Fruit fly (Drosophila melanogaster) whole organism, prepupa: Measurements from ENCODE around the gene Wdr59.
A peak's percentile ranks its signal among the peaks of the same experiment; 100 is the strongest.

Experiments
- Blimp-1 ChIP-seq: fragments of 200-800 bp; sonication (Bioruptor generic); optimal IDR thresholded peaks from 3 replicates; lab custom pipeline; 2017; ENCODE audit warnings: missing biosample characterization, missing genetic modification characterization, mild to moderate bottlenecking, moderate library complexity, missing genetic modification reagents
- CG10669 ChIP-seq: fragments of 200-800 bp; sonication (Bioruptor generic); optimal IDR thresholded peaks from 3 replicates; lab custom pipeline; 2018; ENCODE audit warnings: missing biosample characterization, mild to moderate bottlenecking, missing genetic modification characterization, moderate library complexity
- CG11902 ChIP-seq: fragments of 200-800 bp; sonication (Bioruptor generic); optimal IDR thresholded peaks from 3 replicates; lab custom pipeline; 2016; ENCODE audit warnings: missing biosample characterization, missing genetic modification characterization
- CG15336 ChIP-seq: fragments of 200-800 bp; sonication (Bioruptor generic); IDR thresholded peaks from 2 replicates; pipeline ENCODE4 v1.3.6; 2022; ENCODE audit warnings: missing biosample characterization, missing genetic modification characterization
- CG3032 ChIP-seq: fragments of 200-800 bp; optimal IDR thresholded peaks from 2 replicates; lab custom pipeline; 2019; ENCODE audit warnings: missing biosample characterization, mild to moderate bottlenecking, missing genetic modification characterization, moderate library complexity
- CG31627 ChIP-seq: fragments of 200-800 bp; sonication (Bioruptor generic); optimal IDR thresholded peaks from 3 replicates; lab custom pipeline; 2016; ENCODE audit warnings: missing biosample characterization, missing genetic modification characterization
- CG32006 ChIP-seq: fragments of 200-800 bp; sonication (Bioruptor generic); optimal IDR thresholded peaks from 3 replicates; lab custom pipeline; 2017; ENCODE audit warnings: missing biosample characterization, mild to moderate bottlenecking, missing genetic modification characterization
- CG34406 ChIP-seq: fragments of 200-800 bp; sonication (Bioruptor generic); optimal IDR thresholded peaks from 3 replicates; lab custom pipeline; 2016; ENCODE audit warnings: missing biosample characterization, missing genetic modification characterization
- CG3919 ChIP-seq: fragments of 200-800 bp; sonication (Bioruptor generic); optimal IDR thresholded peaks from 3 replicates; lab custom pipeline; 2016; ENCODE audit warnings: missing biosample characterization, missing genetic modification characterization
- CG6163 ChIP-seq: fragments of 200-800 bp; sonication (Bioruptor generic); IDR thresholded peaks from 3 replicates; pipeline ENCODE4 v1.3.6; 2022; ENCODE audit warnings: missing biosample characterization, missing genetic modification characterization
- CG6276 ChIP-seq: fragments of 200-800 bp; sonication (Bioruptor generic); optimal IDR thresholded peaks from 2 replicates; lab custom pipeline; 2017; ENCODE audit warnings: missing biosample characterization, mild to moderate bottlenecking, missing genetic modification characterization
- CG6808 ChIP-seq: fragments of 200-800 bp; sonication (Bioruptor generic); optimal IDR thresholded peaks from 3 replicates; lab custom pipeline; 2017; ENCODE audit warnings: missing biosample characterization, missing genetic modification characterization, mild to moderate bottlenecking, moderate library complexity, missing genetic modification reagents
- CG6854 ChIP-seq: fragments of 200-800 bp; sonication (Bioruptor generic); optimal IDR thresholded peaks from 2 replicates; lab custom pipeline; 2017; ENCODE audit warnings: missing biosample characterization, mild to moderate bottlenecking, missing genetic modification characterization
- CG7368 ChIP-seq: fragments of 200-800 bp; sonication (Bioruptor generic); optimal IDR thresholded peaks from 3 replicates; lab custom pipeline; 2016; ENCODE audit warnings: missing biosample characterization, missing genetic modification characterization
- CG8119 ChIP-seq: fragments of 200-800 bp; sonication (Bioruptor generic); IDR thresholded peaks from 3 replicates; pipeline ENCODE4 v1.3.6; 2022; ENCODE audit warnings: missing biosample characterization, missing genetic modification characterization
- CG8319 ChIP-seq: fragments of 200-800 bp; sonication (Bioruptor generic); optimal IDR thresholded peaks from 3 replicates; lab custom pipeline; 2016; ENCODE audit warnings: missing biosample characterization, missing genetic modification characterization
- CG8632 ChIP-seq: fragments of 200-800 bp; sonication (Bioruptor generic); optimal IDR thresholded peaks from 3 replicates; lab custom pipeline; 2016; ENCODE audit warnings: missing biosample characterization, missing genetic modification characterization
- CG9139 ChIP-seq: fragments of 200-800 bp; sonication (Bioruptor generic); optimal IDR thresholded peaks from 3 replicates; lab custom pipeline; 2017; ENCODE audit warnings: missing biosample characterization, mild to moderate bottlenecking, missing genetic modification characterization
- Eip75B ChIP-seq: fragments of 200-800 bp; sonication (Bioruptor generic); optimal IDR thresholded peaks from 3 replicates; lab custom pipeline; 2016; ENCODE audit warnings: missing biosample characterization, missing genetic modification characterization
- Eip93F ChIP-seq: fragments of 200-800 bp; sonication (Bioruptor generic); optimal IDR thresholded peaks from 2 replicates; lab custom pipeline; 2016; ENCODE audit warnings: missing biosample characterization, mild to moderate bottlenecking, missing genetic modification characterization
- Ets21C ChIP-seq: fragments of 200-800 bp; sonication (Bioruptor generic); optimal IDR thresholded peaks from 3 replicates; lab custom pipeline; 2016; ENCODE audit warnings: missing biosample characterization, missing genetic modification characterization
- Ets96B ChIP-seq: fragments of 200-800 bp; optimal IDR thresholded peaks from 2 replicates; lab custom pipeline; 2019; ENCODE audit warnings: missing biosample characterization, mild to moderate bottlenecking, missing genetic modification characterization, moderate library complexity
- Hr38 ChIP-seq: sonication (Bioruptor generic); optimal IDR thresholded peaks from 2 replicates; lab custom pipeline; 2016; ENCODE audit warnings: missing biosample characterization, missing genetic modification characterization
- Hr39 ChIP-seq: fragments of 200-800 bp; sonication (Bioruptor generic); optimal IDR thresholded peaks from 2 replicates; lab custom pipeline; 2016; ENCODE audit warnings: missing biosample characterization, missing genetic modification characterization
- Lpt ChIP-seq: fragments of 200-800 bp; sonication (Bioruptor generic); optimal IDR thresholded peaks from 3 replicates; lab custom pipeline; 2016; ENCODE audit warnings: missing biosample characterization, missing genetic modification characterization
- Met ChIP-seq: fragments of 200-800 bp; sonication (Bioruptor generic); optimal IDR thresholded peaks from 3 replicates; lab custom pipeline; 2016; ENCODE audit warnings: missing biosample characterization, missing genetic modification characterization
- OdsH ChIP-seq: fragments of 200-800 bp; sonication (Bioruptor generic); optimal IDR thresholded peaks from 3 replicates; lab custom pipeline; 2016; ENCODE audit warnings: missing biosample characterization, missing genetic modification characterization
- Smox ChIP-seq: fragments of 200-800 bp; sonication (Bioruptor generic); optimal IDR thresholded peaks from 3 replicates; lab custom pipeline; 2016; ENCODE audit warnings: missing biosample characterization, missing genetic modification characterization
- Sox14 ChIP-seq: fragments of 200-800 bp; sonication (Bioruptor generic); optimal IDR thresholded peaks from 3 replicates; lab custom pipeline; 2016; ENCODE audit warnings: missing biosample characterization, missing genetic modification characterization
- Sox15 ChIP-seq: fragments of 200-800 bp; sonication (Bioruptor generic); optimal IDR thresholded peaks from 3 replicates; lab custom pipeline; 2016; ENCODE audit warnings: missing biosample characterization, missing genetic modification characterization
- achi ChIP-seq: fragments of 200-800 bp; sonication (Bioruptor generic); optimal IDR thresholded peaks from 3 replicates; lab custom pipeline; 2016; ENCODE audit warnings: missing biosample characterization, missing genetic modification characterization
- acj6 ChIP-seq: fragments of 200-800 bp; sonication (Bioruptor generic); optimal IDR thresholded peaks from 3 replicates; lab custom pipeline; 2016; ENCODE audit warnings: missing biosample characterization, missing genetic modification characterization
- cyc ChIP-seq: fragments of 200-800 bp; sonication (Bioruptor generic); optimal IDR thresholded peaks from 3 replicates; lab custom pipeline; 2016; ENCODE audit warnings: missing biosample characterization, missing genetic modification characterization
- dac ChIP-seq: fragments of 200-800 bp; sonication (Bioruptor generic); optimal IDR thresholded peaks from 2 replicates; lab custom pipeline; 2017; ENCODE audit warnings: missing biosample characterization, mild to moderate bottlenecking, missing genetic modification characterization
- dsx ChIP-seq: fragments of 200-800 bp; optimal IDR thresholded peaks from 3 replicates; lab custom pipeline; 2019; ENCODE audit warnings: missing biosample characterization, mild to moderate bottlenecking, missing genetic modification characterization, moderate library complexity; ENCODE audit not compliant: poor library complexity, severe bottlenecking
- eg ChIP-seq: fragments of 200-800 bp; sonication (Bioruptor generic); IDR thresholded peaks from 3 replicates; pipeline ENCODE4 v1.3.6; 2022; ENCODE audit warnings: missing biosample characterization, missing genetic modification characterization
- esn ChIP-seq: fragments of 200-800 bp; sonication (Bioruptor generic); optimal IDR thresholded peaks from 2 replicates; lab custom pipeline; 2016; ENCODE audit warnings: missing biosample characterization, mild to moderate bottlenecking, missing genetic modification characterization, moderate library complexity
- fd85E ChIP-seq: fragments of 200-800 bp; sonication (Bioruptor generic); optimal IDR thresholded peaks from 3 replicates; lab custom pipeline; 2016; ENCODE audit warnings: missing biosample characterization, missing genetic modification characterization
- fkh ChIP-seq: fragments of 200-800 bp; sonication (Bioruptor generic); optimal IDR thresholded peaks from 3 replicates; lab custom pipeline; 2017; ENCODE audit warnings: missing biosample characterization, mild to moderate bottlenecking, missing genetic modification characterization, moderate library complexity
- lz ChIP-seq: fragments of 200-800 bp; sonication (Bioruptor generic); optimal IDR thresholded peaks from 3 replicates; lab custom pipeline; 2016; ENCODE audit warnings: missing biosample characterization, missing genetic modification characterization
- net ChIP-seq: fragments of 200-800 bp; sonication (Bioruptor generic); optimal IDR thresholded peaks from 3 replicates; lab custom pipeline; 2016; ENCODE audit warnings: missing biosample characterization, missing genetic modification characterization
- pdm3 ChIP-seq: fragments of 200-800 bp; sonication (Bioruptor generic); optimal IDR thresholded peaks from 3 replicates; lab custom pipeline; 2016; ENCODE audit warnings: missing biosample characterization, missing genetic modification characterization
- salr ChIP-seq, 2 experiments: fragments of 200-800 bp; sonication (Bioruptor generic); optimal IDR thresholded peaks; 3 replicates each; lab custom pipeline; 2016 to 2018; ENCODE audit warnings: missing biosample characterization in 2 of 2, missing genetic modification characterization in 2 of 2, mild to moderate bottlenecking in 1 of 2
- spab ChIP-seq: fragments of 200-800 bp; sonication (Bioruptor generic); optimal IDR thresholded peaks from 2 replicates; lab custom pipeline; 2017; ENCODE audit warnings: missing biosample characterization, mild to moderate bottlenecking, missing genetic modification characterization, missing genetic modification reagents
- ss ChIP-seq, 2 experiments: fragments of 200-800 bp; sonication (Bioruptor generic); optimal IDR thresholded peaks; 2 replicates in 1 of 2; 3 replicates in 1 of 2; lab custom pipeline; 2017 to 2018; ENCODE audit warnings: mild to moderate bottlenecking in 2 of 2, missing biosample characterization in 2 of 2, missing genetic modification characterization in 2 of 2, moderate library complexity in 1 of 2
- svp ChIP-seq: fragments of 200-800 bp; sonication (Bioruptor generic); peaks from one replicate; lab custom pipeline; 2016; ENCODE audit warnings: missing biosample characterization, missing genetic modification characterization
- topi ChIP-seq: fragments of 200-800 bp; sonication (Bioruptor generic); optimal IDR thresholded peaks from 3 replicates; lab custom pipeline; 2016; ENCODE audit warnings: missing biosample characterization, missing genetic modification characterization
- vri ChIP-seq: fragments of 200-800 bp; sonication (Bioruptor generic); optimal IDR thresholded peaks from 3 replicates; lab custom pipeline; 2016; ENCODE audit warnings: missing biosample characterization, mild to moderate bottlenecking, missing genetic modification characterization

The Wdr59 gene

dm6 chr2L:11072250-11072649, 19.0 kb upstream of the Wdr59 start (continued):
- TF ChIP-seq Sox14 (GFP tag; lab: Kevin White, UChicago) (peak; percentile 85), vri (GFP tag; lab: Kevin White, UChicago) (peak; percentile 71), fkh (GFP tag; lab: Kevin White, UChicago) (no peak), dsx (GFP tag; lab: Kevin White, UChicago) (peak; percentile 74), Ets21C (peak; percentile 68), cyc (GFP tag; lab: Kevin White, UChicago) (peak; percentile 80), spab (GFP tag; lab: Kevin White, UChicago) (peak; percentile 77), dac (no peak), svp (peak; percentile 84), CG32006 (GFP tag; lab: Kevin White, UChicago) (peak; percentile 53), esn (peak; percentile 82), fd85E (no peak), achi (GFP tag; lab: Kevin White, UChicago) (peak; percentile 63), Hr39 (GFP tag; lab: Kevin White, UChicago) (peak; percentile 79), CG10669 (GFP tag; lab: Kevin White, UChicago) (peak; percentile 76), CG8319 (GFP tag; lab: Kevin White, UChicago) (peak; percentile 28), topi (peak; percentile 84), Smox (GFP tag; lab: Kevin White, UChicago) (peak; percentile 76), CG6276 (GFP tag; lab: Kevin White, UChicago) (peak; percentile 8), Hr38 (GFP tag; lab: Kevin White, UChicago) (no peak)

- peak; percentile 35 for TF ChIP-seq Lpt
- no peak for TF ChIP-seq spab (GFP tag; lab: Kevin White, UChicago)
- peak; percentile 10 for TF ChIP-seq svp
- TF ChIP-seq CG3032 (tag; lab: Kevin White, UChicago) = peak; percentile 17
- no peak for TF ChIP-seq CG6808 (GFP tag; lab: Kevin White, UChicago)
- no peak for TF ChIP-seq acj6 (GFP tag; lab: Kevin White, UChicago)
- TF ChIP-seq CG8319 (GFP tag; lab: Kevin White, UChicago) = no peak
- no peak for TF ChIP-seq CG3919
- TF ChIP-seq lz (GFP tag; lab: Kevin White, UChicago) = no peak
- TF ChIP-seq Blimp-1 (GFP tag; lab: Kevin White, UChicago) = no peak
- TF ChIP-seq CG10669 (GFP tag; lab: Kevin White, UChicago) = no peak
- no peak for TF ChIP-seq net (GFP tag; lab: Kevin White, UChicago)
- no peak for TF ChIP-seq Sox14 (GFP tag; lab: Kevin White, UChicago)
- no peak for TF ChIP-seq ss (GFP tag; optimal IDR thresholded peaks at IDR 0.05; lab: Kevin White, UChicago)
- TF ChIP-seq Sox15 (GFP tag; lab: Kevin White, UChicago) = no peak
- no peak for TF ChIP-seq Eip75B (GFP tag; lab: Kevin White, UChicago)
- TF ChIP-seq OdsH (GFP tag; lab: Kevin White, UChicago) = peak; percentile 7
- no peak for TF ChIP-seq vri (GFP tag; lab: Kevin White, UChicago)
- peak; percentile 29; the same call in 1 of the 2 replicates for TF ChIP-seq CG15336 (GFP tag; lab: Robert Waterston, UW)
- peak; percentile 24 for TF ChIP-seq Ets96B (tag; lab: Kevin White, UChicago)
- no peak for TF ChIP-seq fd85E
- no peak for TF ChIP-seq Ets21C
- TF ChIP-seq fkh (GFP tag; lab: Kevin White, UChicago) = no peak
- no peak for TF ChIP-seq CG7368 (GFP tag; lab: Kevin White, UChicago)
- TF ChIP-seq dsx (GFP tag; lab: Kevin White, UChicago) = no peak
- TF ChIP-seq eg (GFP tag; lab: Robert Waterston, UW) = no peak
- TF ChIP-seq CG6854 (GFP tag; lab: Kevin White, UChicago) = no peak
- TF ChIP-seq CG6276 (GFP tag; lab: Kevin White, UChicago) = no peak
- no peak for TF ChIP-seq CG8119 (GFP tag; lab: Robert Waterston, UW)
- TF ChIP-seq CG8632 (GFP tag; lab: Kevin White, UChicago) = no peak
- no peak for TF ChIP-seq Met (GFP tag; lab: Kevin White, UChicago)
- no peak for TF ChIP-seq CG31627
- no peak for TF ChIP-seq CG11902
- TF ChIP-seq Eip93F (GFP tag; lab: Kevin White, UChicago) = no peak
- no peak for TF ChIP-seq CG34406
- TF ChIP-seq pdm3 = no peak
- no peak for TF ChIP-seq CG6163 (GFP tag; lab: Robert Waterston, UW)
- TF ChIP-seq salr (GFP tag; optimal IDR thresholded peaks at IDR 0.05; lab: Kevin White, UChicago) = no peak
- TF ChIP-seq CG32006 (GFP tag; lab: Kevin White, UChicago) = peak; percentile 41
- TF ChIP-seq Hr38 (GFP tag; lab: Kevin White, UChicago) = no peak
- no peak for TF ChIP-seq CG9139
- TF ChIP-seq esn = no peak
- no peak for TF ChIP-seq dac
Measured at dm6 chr2L:11072880-11073279, 18.4 kb upstream of the Wdr59 start.
